Fruit fly (Drosophila melanogaster) whole organism, pupa: Measurements from ENCODE around the gene Pop5.

Experiments
- CG10348 ChIP-seq: fragments of 200-800 bp; sonication (Bioruptor generic); IDR thresholded peaks from 2 replicates; pipeline ENCODE4 v1.3.6; 2022; ENCODE audit warnings: missing biosample characterization, missing genetic modification characterization
- CG12605 ChIP-seq: fragments of 200-800 bp; sonication (Bioruptor generic); IDR thresholded peaks from 2 replicates; pipeline ENCODE4 v1.3.6; 2022; ENCODE audit warnings: missing biosample characterization, missing genetic modification characterization
- CG13204 ChIP-seq: fragments of 200-800 bp; sonication (Bioruptor generic); optimal IDR thresholded peaks from 2 replicates; lab custom pipeline; 2018; ENCODE audit warnings: missing biosample characterization, mild to moderate bottlenecking, missing genetic modification characterization, moderate library complexity
- CG14655 ChIP-seq: fragments of 200-800 bp; sonication (Bioruptor generic); optimal IDR thresholded peaks from 3 replicates; lab custom pipeline; 2017; ENCODE audit warnings: mild to moderate bottlenecking, missing biosample characterization, missing genetic modification reagents, missing genetic modification characterization
- CG15710 ChIP-seq: fragments of 200-800 bp; sonication (Bioruptor generic); optimal IDR thresholded peaks from 2 replicates; lab custom pipeline; 2018; ENCODE audit warnings: missing biosample characterization, mild to moderate bottlenecking, missing genetic modification characterization, moderate library complexity
- CG17806 ChIP-seq: fragments of 200-800 bp; sonication (Bioruptor generic); optimal IDR thresholded peaks from 2 replicates; lab custom pipeline; 2018; ENCODE audit warnings: missing biosample characterization, mild to moderate bottlenecking, missing genetic modification characterization, moderate library complexity
- CG32121 ChIP-seq: fragments of 200-800 bp; sonication (Bioruptor generic); IDR thresholded peaks from 2 replicates; pipeline ENCODE4 v1.3.6; 2022; ENCODE audit warnings: missing biosample characterization, missing genetic modification characterization
- CG34367 ChIP-seq: fragments of 200-800 bp; sonication (Bioruptor generic); optimal IDR thresholded peaks from 2 replicates; lab custom pipeline; 2018; ENCODE audit warnings: missing biosample characterization, mild to moderate bottlenecking, missing genetic modification characterization
- CG4496 ChIP-seq: fragments of 200-800 bp; sonication (Bioruptor generic); IDR thresholded peaks from 3 replicates; pipeline ENCODE4 v1.3.6; 2022; ENCODE audit warnings: missing biosample characterization, missing genetic modification characterization
- CG8159 ChIP-seq: fragments of 200-800 bp; sonication (Bioruptor generic); optimal IDR thresholded peaks from 3 replicates; lab custom pipeline; 2018; ENCODE audit warnings: missing biosample characterization, mild to moderate bottlenecking, missing genetic modification characterization, moderate library complexity
- CG8301 ChIP-seq: fragments of 200-800 bp; sonication (Bioruptor generic); optimal IDR thresholded peaks from 2 replicates; lab custom pipeline; 2018; ENCODE audit warnings: missing biosample characterization, mild to moderate bottlenecking, missing genetic modification characterization
- CG9948 ChIP-seq: fragments of 200-800 bp; sonication (Bioruptor generic); optimal IDR thresholded peaks from 2 replicates; lab custom pipeline; 2018; ENCODE audit warnings: missing biosample characterization, mild to moderate bottlenecking, missing genetic modification characterization, moderate library complexity
- D1 ChIP-seq: fragments of 200-800 bp; sonication (Bioruptor generic); optimal IDR thresholded peaks from 2 replicates; lab custom pipeline; 2018; ENCODE audit warnings: missing biosample characterization, mild to moderate bottlenecking, missing genetic modification characterization, moderate library complexity
- EcR ChIP-seq: fragments of 200-800 bp; sonication (Bioruptor generic); optimal IDR thresholded peaks from 3 replicates; lab custom pipeline; 2019; ENCODE audit warnings: missing biosample characterization, missing genetic modification characterization, mild to moderate bottlenecking, moderate library complexity, missing genetic modification reagents
- Ets98B ChIP-seq: fragments of 200-800 bp; sonication (Bioruptor generic); IDR thresholded peaks from 2 replicates; pipeline ENCODE4 v1.3.6; 2022; ENCODE audit warnings: missing biosample characterization, missing genetic modification characterization
- Pif1A ChIP-seq: fragments of 200-800 bp; sonication (Bioruptor generic); optimal IDR thresholded peaks from 3 replicates; lab custom pipeline; 2016; ENCODE audit warnings: missing biosample characterization, missing genetic modification characterization
- Pif1B ChIP-seq: fragments of 200-800 bp; sonication (Bioruptor generic); optimal IDR thresholded peaks from 3 replicates; lab custom pipeline; 2016; ENCODE audit warnings: missing biosample characterization, missing genetic modification characterization
- Snoo ChIP-seq: fragments of 200-800 bp; sonication (Bioruptor generic); optimal IDR thresholded peaks from 3 replicates; lab custom pipeline; 2017; ENCODE audit warnings: missing biosample characterization, mild to moderate bottlenecking, missing genetic modification characterization, inconsistent platforms
- fd96Ca ChIP-seq: fragments of 200-800 bp; sonication (Bioruptor generic); IDR thresholded peaks from 3 replicates; pipeline ENCODE4 v1.3.6; 2022; ENCODE audit warnings: missing biosample characterization, missing genetic modification characterization
- gl ChIP-seq: fragments of 200-800 bp; sonication (Bioruptor generic); optimal IDR thresholded peaks from 2 replicates; lab custom pipeline; 2018; ENCODE audit warnings: missing biosample characterization, mild to moderate bottlenecking, missing genetic modification characterization
- rn ChIP-seq: fragments of 200-800 bp; sonication (Bioruptor generic); IDR thresholded peaks from 2 replicates; pipeline ENCODE4 v1.3.6; 2022; ENCODE audit warnings: missing biosample characterization, missing genetic modification characterization

Gene Pop5

DNA sequence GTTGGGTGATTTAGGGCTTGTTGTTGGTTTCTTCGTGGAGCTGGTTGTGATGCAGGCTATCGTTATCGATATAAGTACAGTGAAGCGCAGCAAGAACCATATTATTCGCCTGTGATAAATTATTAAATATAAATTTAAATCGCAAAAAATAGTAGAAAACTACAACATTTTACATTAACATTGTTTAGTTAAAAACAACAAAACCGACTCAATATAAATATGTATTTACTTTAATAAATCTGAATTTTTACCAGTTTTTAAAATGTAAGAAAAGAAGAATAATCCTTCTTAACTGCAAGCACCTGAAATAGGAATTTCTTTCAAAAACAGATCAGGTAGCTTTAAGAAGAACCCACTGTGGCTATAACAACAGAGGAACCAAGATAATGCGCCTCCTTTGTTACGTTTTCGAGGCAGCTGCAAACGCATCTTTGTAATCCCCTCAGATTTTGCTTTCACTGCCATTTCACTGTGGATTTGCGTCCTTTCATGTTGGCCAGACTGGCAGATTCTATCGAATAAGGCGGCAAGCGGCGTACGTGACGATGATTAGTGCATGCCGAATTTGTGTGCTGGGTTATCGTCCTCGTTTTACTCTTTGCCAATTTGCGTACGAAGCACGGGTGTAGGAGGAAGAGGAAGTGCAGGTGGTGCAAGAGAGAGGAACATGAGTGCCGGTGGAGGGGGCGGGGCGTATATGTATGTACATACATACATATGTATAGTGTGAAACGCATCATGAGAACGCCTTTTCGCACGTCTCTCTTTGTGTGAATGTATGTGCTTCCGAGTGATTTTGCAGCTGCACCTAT lies 34.1 kb downstream of the Pop5 start:
- TF ChIP-seq Snoo: peak; percentile 50
- TF ChIP-seq rn (GFP tag; lab: Robert Waterston, UW): no peak
- no peak; the same call in 2 of the 3 replicates for TF ChIP-seq CG4496 (GFP tag; lab: Robert Waterston, UW)
- TF ChIP-seq fd96Ca (GFP tag; lab: Robert Waterston, UW): peak; percentile 57; the same call in 2 of the 3 replicates
- TF ChIP-seq Pif1B: no peak
- TF ChIP-seq CG8301 (tag; lab: Kevin White, UChicago): no peak
- TF ChIP-seq CG12605: no peak
- no peak for TF ChIP-seq CG34367 (tag; lab: Kevin White, UChicago)
- TF ChIP-seq EcR: peak; percentile 57
- TF ChIP-seq CG10348 (GFP tag; lab: Robert Waterston, UW): no peak
- peak; percentile 38 for TF ChIP-seq CG13204 (GFP tag; lab: Kevin White, UChicago)
- TF ChIP-seq CG9948 (tag; lab: Kevin White, UChicago): peak; percentile 23
- TF ChIP-seq D1: no peak
- no peak; the same call in none of the 2 replicates for TF ChIP-seq Ets98B
- peak; percentile 56 for TF ChIP-seq CG32121 (GFP tag; lab: Robert Waterston, UW)
- no peak for TF ChIP-seq gl (tag; lab: Kevin White, UChicago)
- peak; percentile 35 for TF ChIP-seq CG14655 (GFP tag; lab: Kevin White, UChicago)
- TF ChIP-seq CG8159 (tag; lab: Kevin White, UChicago): peak; percentile 49
- peak; percentile 24 for TF ChIP-seq CG15710 (tag; lab: Kevin White, UChicago)
- TF ChIP-seq CG17806 (tag; lab: Kevin White, UChicago): no peak

- TF ChIP-seq Pif1A: peak; percentile 21
- TF ChIP-seq CG13204 (GFP tag; lab: Kevin White, UChicago): peak; percentile 98
- TF ChIP-seq CG12605: no peak
- TF ChIP-seq Pif1B: peak; percentile 23
- peak; percentile 72; the same call in 2 of the 3 replicates for TF ChIP-seq fd96Ca (GFP tag; lab: Robert Waterston, UW)
- peak; percentile 45; the same call in 1 of the 3 replicates for TF ChIP-seq CG4496 (GFP tag; lab: Robert Waterston, UW)
- TF ChIP-seq EcR: peak; percentile 96
- no peak for TF ChIP-seq Snoo
- TF ChIP-seq CG9948 (tag; lab: Kevin White, UChicago): no peak
- no peak for TF ChIP-seq rn (GFP tag; lab: Robert Waterston, UW)
- peak; percentile 79 for TF ChIP-seq CG32121 (GFP tag; lab: Robert Waterston, UW)
- TF ChIP-seq Ets98B: peak; percentile 67
- no peak for TF ChIP-seq CG10348 (GFP tag; lab: Robert Waterston, UW)
- TF ChIP-seq gl (tag; lab: Kevin White, UChicago): peak; percentile 44
- TF ChIP-seq CG14655 (GFP tag; lab: Kevin White, UChicago): peak; percentile 27
- no peak for TF ChIP-seq CG17806 (tag; lab: Kevin White, UChicago)
- TF ChIP-seq CG8159 (tag; lab: Kevin White, UChicago): peak; percentile 12
- no peak for TF ChIP-seq CG8301 (tag; lab: Kevin White, UChicago)
- no peak for TF ChIP-seq CG34367 (tag; lab: Kevin White, UChicago)
- TF ChIP-seq D1: no peak
Measured at dm6 chr3L:17009715-17010491, 34.9 kb downstream of the Pop5 start.

- TF ChIP-seq Pif1B: no peak
- TF ChIP-seq CG15710 (tag; lab: Kevin White, UChicago): no peak
Measured at dm6 chr3L:17008911-17009364, 35.9 kb downstream of the Pop5 start.

dm6 chr3L:17007945-17008344 lies 36.9 kb downstream of the Pop5 start:
- TF ChIP-seq CG12605 (no peak), rn (GFP tag; lab: Robert Waterston, UW) (no peak), Pif1B (no peak), CG13204 (GFP tag; lab: Kevin White, UChicago) (no peak), gl (tag; lab: Kevin White, UChicago) (no peak), CG4496 (GFP tag; lab: Robert Waterston, UW) (no peak), CG34367 (tag; lab: Kevin White, UChicago) (no peak), fd96Ca (GFP tag; lab: Robert Waterston, UW) (no peak), Ets98B (no peak), CG8159 (tag; lab: Kevin White, UChicago) (no peak), D1 (no peak), CG15710 (tag; lab: Kevin White, UChicago) (no peak), Snoo (no peak), Pif1A (no peak)

- TF ChIP-seq CG4496 (GFP tag; lab: Robert Waterston, UW): no peak
- TF ChIP-seq gl (tag; lab: Kevin White, UChicago): no peak
- TF ChIP-seq CG15710 (tag; lab: Kevin White, UChicago): no peak
- no peak for TF ChIP-seq rn (GFP tag; lab: Robert Waterston, UW)
- TF ChIP-seq CG12605: no peak
- no peak for TF ChIP-seq CG17806 (tag; lab: Kevin White, UChicago)
- TF ChIP-seq D1: no peak
- no peak for TF ChIP-seq CG9948 (tag; lab: Kevin White, UChicago)
- TF ChIP-seq CG13204 (GFP tag; lab: Kevin White, UChicago): no peak
- TF ChIP-seq CG8301 (tag; lab: Kevin White, UChicago): no peak
- no peak for TF ChIP-seq Ets98B
- no peak for TF ChIP-seq CG14655 (GFP tag; lab: Kevin White, UChicago)
- no peak for TF ChIP-seq fd96Ca (GFP tag; lab: Robert Waterston, UW)
- no peak for TF ChIP-seq CG8159 (tag; lab: Kevin White, UChicago)
- TF ChIP-seq CG32121 (GFP tag; lab: Robert Waterston, UW): no peak
Measured at dm6 chr3L:17007496-17007895, 37.3 kb downstream of the Pop5 start.
